Worm (Caenorhabditis elegans) whole organism, L4/young adult: ENCODE measurements around the gene C18B2.4.

ENCODE experiments used
- W03F9.2 ChIP-seq: fragments of 150-350 bp; optimal IDR thresholded peaks from 2 replicates; lab custom pipeline; 2014; ENCODE audit warnings: missing biosample characterization, missing genetic modification characterization
- dao-5 ChIP-seq: sonication (generic microtip); optimal IDR thresholded peaks from 2 replicates; lab custom pipeline; 2016; ENCODE audit warnings: missing genotype, missing genetic modification characterization, moderate library complexity, missing compliant biosample characterization
- him-1 ChIP-seq: sonication (generic microtip); optimal IDR thresholded peaks from 2 replicates; lab custom pipeline; 2016; ENCODE audit warnings: missing genotype, missing genetic modification reagents, missing genetic modification characterization, missing compliant biosample characterization

- no peak for TF ChIP-seq him-1 (tag; lab: Kevin White, UChicago)
- no peak for TF ChIP-seq dao-5 (tag; lab: Kevin White, UChicago)
- no peak for TF ChIP-seq W03F9.2 (tag; lab: Kevin White, UChicago)
Measured at ce11 chrX:3625599-3625998, 20.1 kb upstream of the C18B2.4 start.
